Worm (Caenorhabditis elegans) whole organism, early embryonic: ENCODE measurements around the gene C40H5.2.

ENCODE experiments used
- B0310.2 ChIP-seq: sonication (generic microtip); optimal IDR thresholded peaks from 2 replicates; lab custom pipeline; 2016; ENCODE audit warnings: mild to moderate bottlenecking, missing genetic modification characterization, missing compliant biosample characterization
- F13C5.2 ChIP-seq: sonication (generic microtip); optimal IDR thresholded peaks from 2 replicates; lab custom pipeline; 2017; ENCODE audit warnings: mild to moderate bottlenecking, missing genetic modification characterization, inconsistent platforms, missing compliant biosample characterization
- aly-1 ChIP-seq: sonication (generic microtip); optimal IDR thresholded peaks from 2 replicates; lab custom pipeline; 2016; ENCODE audit warnings: missing genetic modification characterization, missing compliant biosample characterization
- ama-1 ChIP-seq: fragments of 150-350 bp; optimal IDR thresholded peaks from 2 replicates; lab custom pipeline; 2014
- ceh-13 ChIP-seq: fragments of 200-800 bp; sonication (Bioruptor generic); optimal IDR thresholded peaks from 2 replicates; lab custom pipeline; 2018; ENCODE audit warnings: mild to moderate bottlenecking, missing genetic modification characterization, missing compliant biosample characterization
- ceh-36 ChIP-seq: sonication (generic microtip); optimal IDR thresholded peaks from 2 replicates; lab custom pipeline; 2016; ENCODE audit warnings: missing genetic modification characterization, inconsistent platforms, missing compliant biosample characterization
- ets-7 ChIP-seq: sonication (generic microtip); optimal IDR thresholded peaks from 2 replicates; lab custom pipeline; 2016; ENCODE audit warnings: missing genotype, missing genetic modification characterization, missing compliant biosample characterization
- flt-1 ChIP-seq: fragments of 200-800 bp; sonication (Bioruptor generic); IDR thresholded peaks from 2 replicates; pipeline ENCODE4 v1.3.6; 2022; ENCODE audit warnings: missing genetic modification characterization, missing compliant biosample characterization
- hmbx-1 ChIP-seq: sonication (generic microtip); optimal IDR thresholded peaks from 2 replicates; lab custom pipeline; 2016; ENCODE audit warnings: mild to moderate bottlenecking, missing genetic modification characterization, missing compliant biosample characterization
- hmg-4 ChIP-seq: fragments of 200-800 bp; sonication (Bioruptor generic); optimal IDR thresholded peaks from 2 replicates; lab custom pipeline; 2018; ENCODE audit warnings: mild to moderate bottlenecking, missing genetic modification characterization, missing compliant biosample characterization
- hnd-1 ChIP-seq: sonication (generic microtip); optimal IDR thresholded peaks from 2 replicates; lab custom pipeline; 2016; ENCODE audit warnings: missing genetic modification characterization, missing compliant biosample characterization
- pes-1 ChIP-seq: fragments of 200-800 bp; sonication (Bioruptor generic); IDR thresholded peaks from 2 replicates; pipeline ENCODE4 v1.3.6; 2022; ENCODE audit warnings: missing genetic modification reagents, missing genetic modification characterization, missing compliant biosample characterization
- scrt-1 ChIP-seq: fragments of 200-800 bp; sonication (Bioruptor generic); IDR thresholded peaks from 2 replicates; pipeline ENCODE4 v1.3.6; 2022; ENCODE audit warnings: missing genetic modification characterization, missing compliant biosample characterization
- sea-1 ChIP-seq: fragments of 200-800 bp; sonication (Bioruptor generic); conservative IDR thresholded peaks from 2 replicates; pipeline ENCODE4 v1.3.6; 2022; ENCODE audit warnings: missing genetic modification characterization, missing compliant biosample characterization
- tbx-11 ChIP-seq: fragments of 200-800 bp; sonication (Bioruptor generic); IDR thresholded peaks from 2 replicates; pipeline ENCODE4 v1.3.6; 2022; ENCODE audit warnings: missing genetic modification characterization, missing compliant biosample characterization
- tbx-37 ChIP-seq: fragments of 200-800 bp; sonication (Bioruptor generic); conservative IDR thresholded peaks from 2 replicates; pipeline ENCODE4 v1.3.6; 2022; ENCODE audit warnings: missing genetic modification reagents, missing genetic modification characterization, missing compliant biosample characterization
- tra-4 ChIP-seq: sonication (generic microtip); optimal IDR thresholded peaks from 2 replicates; lab custom pipeline; 2017; ENCODE audit warnings: missing genetic modification characterization, missing compliant biosample characterization

Gene C40H5.2

ce11 chrX:11757666-11758065, 11.8 kb downstream of the C40H5.2 start:
- TF ChIP-seq hnd-1 (tag; lab: Kevin White, UChicago) (peak; percentile 81), aly-1 (peak; percentile 80), tbx-37 (GFP tag; lab: Robert Waterston, UW) (peak; percentile 88), hmbx-1 (tag; lab: Kevin White, UChicago) (peak; percentile 63), tra-4 (tag; lab: Kevin White, UChicago) (peak; percentile 46), B0310.2 (tag; lab: Kevin White, UChicago) (peak; percentile 69), sea-1 (GFP tag; lab: Robert Waterston, UW) (peak; percentile 93), scrt-1 (GFP tag; lab: Robert Waterston, UW) (peak; percentile 90), ceh-36 (tag; lab: Kevin White, UChicago) (peak; percentile 86), F13C5.2 (tag; lab: Kevin White, UChicago) (peak; percentile 94), ama-1 (no peak), pes-1 (GFP tag; lab: Robert Waterston, UW) (peak; percentile 94), tbx-11 (peak; percentile 84), ets-7 (tag; lab: Kevin White, UChicago) (peak; percentile 73), flt-1 (GFP tag; lab: Robert Waterston, UW) (peak; percentile 87), hmg-4 (GFP tag; lab: Kevin White, UChicago) (no peak), ceh-13 (GFP tag; lab: Kevin White, UChicago) (peak; percentile 73)

ce11 chrX:11758809-11759208, 12.9 kb downstream of the C40H5.2 start, which contains the start of gene lact-7:
TSS of gene lact-7 (plus strand) at chrX:11759109.
- TF ChIP-seq tra-4 (tag; lab: Kevin White, UChicago) (no peak), B0310.2 (tag; lab: Kevin White, UChicago) (no peak), flt-1 (GFP tag; lab: Robert Waterston, UW) (no peak), tbx-37 (GFP tag; lab: Robert Waterston, UW) (no peak), hnd-1 (tag; lab: Kevin White, UChicago) (no peak), hmbx-1 (tag; lab: Kevin White, UChicago) (no peak), ceh-36 (tag; lab: Kevin White, UChicago) (no peak), tbx-11 (no peak), F13C5.2 (tag; lab: Kevin White, UChicago) (no peak)

- TF ChIP-seq sea-1 (GFP tag; lab: Robert Waterston, UW), result no peak
- TF ChIP-seq tra-4 (tag; lab: Kevin White, UChicago), result no peak
- no peak for TF ChIP-seq ama-1
- no peak for TF ChIP-seq ets-7 (tag; lab: Kevin White, UChicago)
- TF ChIP-seq tbx-37 (GFP tag; lab: Robert Waterston, UW), result no peak
- no peak for TF ChIP-seq F13C5.2 (tag; lab: Kevin White, UChicago)
- no peak for TF ChIP-seq pes-1 (GFP tag; lab: Robert Waterston, UW)
- TF ChIP-seq hnd-1 (tag; lab: Kevin White, UChicago), result no peak
- no peak for TF ChIP-seq B0310.2 (tag; lab: Kevin White, UChicago)
- no peak for TF ChIP-seq aly-1
- TF ChIP-seq ceh-13 (GFP tag; lab: Kevin White, UChicago), result no peak
- TF ChIP-seq flt-1 (GFP tag; lab: Robert Waterston, UW), result no peak
- TF ChIP-seq hmbx-1 (tag; lab: Kevin White, UChicago), result no peak
- TF ChIP-seq ceh-36 (tag; lab: Kevin White, UChicago), result no peak
- TF ChIP-seq hmg-4 (GFP tag; lab: Kevin White, UChicago), result no peak
- no peak for TF ChIP-seq scrt-1 (GFP tag; lab: Robert Waterston, UW)
- no peak for TF ChIP-seq tbx-11
These were observed 20.0 kb downstream of the C40H5.2 start for ce11 chrX:11765860-11766259.

- TF ChIP-seq hnd-1 (tag; lab: Kevin White, UChicago) (no peak), aly-1 (no peak), F13C5.2 (tag; lab: Kevin White, UChicago) (no peak), ama-1 (no peak), sea-1 (GFP tag; lab: Robert Waterston, UW) (no peak), tbx-11 (no peak), ceh-13 (GFP tag; lab: Kevin White, UChicago) (no peak), flt-1 (GFP tag; lab: Robert Waterston, UW) (no peak), tbx-37 (GFP tag; lab: Robert Waterston, UW) (no peak), tra-4 (tag; lab: Kevin White, UChicago) (no peak), ets-7 (tag; lab: Kevin White, UChicago) (no peak), hmbx-1 (tag; lab: Kevin White, UChicago) (no peak), ceh-36 (tag; lab: Kevin White, UChicago) (no peak), pes-1 (GFP tag; lab: Robert Waterston, UW) (no peak), B0310.2 (tag; lab: Kevin White, UChicago) (no peak), hmg-4 (GFP tag; lab: Kevin White, UChicago) (no peak), scrt-1 (GFP tag; lab: Robert Waterston, UW) (no peak)
These were observed 20.6 kb downstream of the C40H5.2 start for ce11 chrX:11766432-11766831.

- TF ChIP-seq ceh-36 (tag; lab: Kevin White, UChicago) (no peak), ets-7 (tag; lab: Kevin White, UChicago) (no peak), aly-1 (no peak), scrt-1 (GFP tag; lab: Robert Waterston, UW) (no peak), flt-1 (GFP tag; lab: Robert Waterston, UW) (no peak), ama-1 (no peak), tbx-37 (GFP tag; lab: Robert Waterston, UW) (no peak), sea-1 (GFP tag; lab: Robert Waterston, UW) (no peak), hnd-1 (tag; lab: Kevin White, UChicago) (no peak), pes-1 (GFP tag; lab: Robert Waterston, UW) (no peak)
These were observed 23.4 kb downstream of the C40H5.2 start, which contains the start of gene ttx-3 for ce11 chrX:11769278-11769677. TSS of gene ttx-3 (minus strand) at chrX:11769378.

- TF ChIP-seq hmbx-1 (tag; lab: Kevin White, UChicago) (no peak), hnd-1 (tag; lab: Kevin White, UChicago) (no peak), flt-1 (GFP tag; lab: Robert Waterston, UW) (no peak), hmg-4 (GFP tag; lab: Kevin White, UChicago) (no peak), ceh-13 (GFP tag; lab: Kevin White, UChicago) (no peak), sea-1 (GFP tag; lab: Robert Waterston, UW) (no peak), ets-7 (tag; lab: Kevin White, UChicago) (no peak), ceh-36 (tag; lab: Kevin White, UChicago) (no peak), F13C5.2 (tag; lab: Kevin White, UChicago) (no peak), tbx-37 (GFP tag; lab: Robert Waterston, UW) (no peak), ama-1 (no peak), tbx-11 (no peak), pes-1 (GFP tag; lab: Robert Waterston, UW) (no peak), aly-1 (no peak), tra-4 (tag; lab: Kevin White, UChicago) (no peak), B0310.2 (tag; lab: Kevin White, UChicago) (no peak)
These were observed 38.4 kb downstream of the C40H5.2 start, which contains the start of gene Y102F5A.1 for ce11 chrX:11784230-11784629. TSS of gene Y102F5A.1 (minus strand) at chrX:11784330.
